Worm (Caenorhabditis elegans): ENCODE measurements around the gene unc-18.

The unc-18 gene

DNA sequence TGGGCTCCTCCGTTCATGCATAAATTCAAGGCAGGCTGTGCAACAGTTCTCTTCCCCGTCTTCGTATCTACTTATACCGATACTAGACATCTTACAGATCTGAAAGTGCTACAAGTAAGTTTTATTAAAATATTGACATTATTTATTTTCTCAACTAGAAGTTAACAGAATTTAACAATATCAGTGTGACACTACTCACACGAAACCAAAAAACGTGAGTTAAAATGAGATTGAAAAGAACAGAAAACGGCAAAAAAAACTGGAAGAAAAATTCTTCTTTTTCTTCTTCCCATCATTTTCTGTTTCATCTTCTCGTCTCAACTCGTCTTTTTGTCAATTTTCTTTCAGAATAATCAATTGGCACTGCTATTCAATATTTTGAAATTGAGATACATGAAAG lies 25.8 kb upstream of the unc-18 start, which contains the start of gene F27D9.12:
F27D9.12 (minus strand) TSS at position 101 of the 400 bp plus-strand sequence.
- no peak for TF ChIP-seq spr-3 (GFP tag; optimal IDR thresholded peaks at IDR 0.05)
- TF ChIP-seq nhr-41 (GFP tag; IDR thresholded peaks at IDR 0.05) = no peak
- no peak for TF ChIP-seq ZK337.2 (GFP tag; IDR thresholded peaks at IDR 0.05)
- peak in 1 of 2 experiments; percentile 14 for TF ChIP-seq lsy-2 (tag; optimal IDR thresholded peaks at IDR 0.05)

DNA sequence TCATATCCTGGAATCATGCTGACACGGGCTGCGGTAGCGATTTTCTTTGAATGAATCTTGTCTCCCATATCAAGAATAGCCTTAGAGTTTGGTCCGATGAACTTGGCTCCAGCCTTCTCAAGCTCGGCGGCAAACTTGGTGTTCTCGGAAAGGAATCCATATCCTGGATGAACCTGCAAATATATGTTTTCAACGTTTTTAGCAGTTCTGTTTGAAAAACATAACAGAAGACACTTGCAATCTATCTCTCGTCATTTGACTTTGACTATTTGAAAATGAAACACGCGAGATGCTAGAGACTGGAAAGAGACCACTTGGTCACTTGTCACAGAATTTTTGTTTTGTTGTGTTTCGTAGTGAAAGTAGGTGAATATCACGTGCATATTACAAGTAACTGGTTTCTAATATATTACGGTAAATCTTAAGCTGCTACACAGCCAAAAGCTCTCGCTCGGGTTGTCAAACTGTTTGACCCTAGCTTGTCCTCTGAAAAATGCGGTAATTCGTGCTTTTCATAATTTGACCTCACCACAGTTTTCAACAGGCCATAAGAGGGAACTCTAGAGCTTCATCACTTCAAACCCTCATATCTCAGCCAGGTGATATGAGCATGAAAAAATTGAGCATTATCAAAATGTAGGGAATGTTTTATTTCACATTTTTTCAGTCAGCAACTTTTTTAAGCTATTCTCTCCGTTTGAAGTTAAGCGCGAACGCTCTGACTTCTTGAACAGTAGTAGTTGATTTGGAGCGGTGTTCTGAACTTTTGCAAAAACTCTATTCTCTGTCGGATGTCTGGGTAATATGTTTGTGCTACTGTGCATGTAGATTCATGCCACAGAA lies 22.9 kb upstream of the unc-18 start:
- TF ChIP-seq tra-1 (GFP tag; IDR thresholded peaks at IDR 0.05) (no peak), nhr-10 (tag; optimal IDR thresholded peaks at IDR 0.05) (no peak), pha-4 (GFP tag; IDR thresholded peaks at IDR 0.05) (no peak), pha-4 (tag; optimal IDR thresholded peaks at IDR 0.05) (no peak), nhr-6 (tag; optimal IDR thresholded peaks at IDR 0.05) (no peak), zfp-2 (tag; optimal IDR thresholded peaks at IDR 0.05) (no peak), nhr-48 (tag; optimal IDR thresholded peaks at IDR 0.05) (no peak), lsy-2 (tag; optimal IDR thresholded peaks at IDR 0.05) (peak in 1 of 2 experiments; percentile 24), skn-1 (tag; optimal IDR thresholded peaks at IDR 0.05) (no peak), nhr-102 (tag; optimal IDR thresholded peaks at IDR 0.05) (no peak), sdz-12 (GFP tag; optimal IDR thresholded peaks at IDR 0.05) (no peak), spr-1 (tag; optimal IDR thresholded peaks at IDR 0.05) (no peak), mdt-29 (GFP tag; IDR thresholded peaks at IDR 0.05) (no peak), nhr-11 (tag; optimal IDR thresholded peaks at IDR 0.05) (no peak), gei-8 (GFP tag; optimal IDR thresholded peaks at IDR 0.05) (no peak), hlh-30 (tag; optimal IDR thresholded peaks at IDR 0.05; ENCODE audit: insufficient read depth) (peak; percentile 77), lir-3 (tag; optimal IDR thresholded peaks at IDR 0.05) (no peak), daf-8 (GFP tag; IDR thresholded peaks at IDR 0.05) (no peak), zfp-3 (GFP tag; conservative IDR thresholded peaks at IDR 0.05) (no peak), mxl-3 (GFP tag; optimal IDR thresholded peaks at IDR 0.05) (peak; percentile 15), ceh-20 (GFP tag; IDR thresholded peaks at IDR 0.05) (no peak), ctbp-1 (GFP tag; IDR thresholded peaks at IDR 0.05) (no peak), ceh-32 (tag; optimal IDR thresholded peaks at IDR 0.05; ENCODE audit: poor library complexity) (no peak), ceh-28 (tag; optimal IDR thresholded peaks at IDR 0.05) (no peak), F37D6.2 (tag; optimal IDR thresholded peaks at IDR 0.05) (no peak), unc-62 (GFP tag; optimal IDR thresholded peaks at IDR 0.05 in 1 of 2) (peak in 1 of 2 experiments; percentile 47), unc-62 (tag; optimal IDR thresholded peaks at IDR 0.05) (no peak), F44E2.7 (GFP tag; IDR thresholded peaks at IDR 0.05) (no peak), duxl-1 (tag; optimal IDR thresholded peaks at IDR 0.05; ENCODE audit: poor library complexity) (no peak), snpc-1.2 (GFP tag; IDR thresholded peaks at IDR 0.05) (no peak), ceh-82 (tag; optimal IDR thresholded peaks at IDR 0.05) (no peak), nhr-42 (GFP tag; IDR thresholded peaks at IDR 0.05) (no peak), nhr-25 (tag; optimal IDR thresholded peaks at IDR 0.05; ENCODE audit: borderline replicate concordance, insufficient read depth) (no peak), zip-11 (GFP tag; IDR thresholded peaks at IDR 0.05) (no peak), arid-1 (GFP tag; conservative IDR thresholded peaks at IDR 0.05) (no peak), unc-39 (tag; optimal IDR thresholded peaks at IDR 0.05) (no peak), lin-38 (GFP tag; IDR thresholded peaks at IDR 0.05) (no peak), rbr-2 (tag; optimal IDR thresholded peaks at IDR 0.05) (no peak), nhr-77 (tag; optimal IDR thresholded peaks at IDR 0.05) (no peak), lin-15B (tag; optimal IDR thresholded peaks at IDR 0.05) (no peak), lin-29 (GFP tag; IDR thresholded peaks at IDR 0.05) (no peak), fos-1 (tag; optimal IDR thresholded peaks at IDR 0.05) (no peak), hmg-1.1 (GFP tag; IDR thresholded peaks at IDR 0.05) (no peak), dve-1 (tag; optimal IDR thresholded peaks at IDR 0.05; ENCODE audit: insufficient read depth) (peak; percentile 1), jun-1 (tag; optimal IDR thresholded peaks at IDR 0.05) (no peak)
